Worm (Caenorhabditis elegans): ENCODE data around the gene B0024.13.
A peak's percentile ranks its signal among the peaks of the same experiment; 100 is the strongest.

The B0024.13 gene

DNA sequence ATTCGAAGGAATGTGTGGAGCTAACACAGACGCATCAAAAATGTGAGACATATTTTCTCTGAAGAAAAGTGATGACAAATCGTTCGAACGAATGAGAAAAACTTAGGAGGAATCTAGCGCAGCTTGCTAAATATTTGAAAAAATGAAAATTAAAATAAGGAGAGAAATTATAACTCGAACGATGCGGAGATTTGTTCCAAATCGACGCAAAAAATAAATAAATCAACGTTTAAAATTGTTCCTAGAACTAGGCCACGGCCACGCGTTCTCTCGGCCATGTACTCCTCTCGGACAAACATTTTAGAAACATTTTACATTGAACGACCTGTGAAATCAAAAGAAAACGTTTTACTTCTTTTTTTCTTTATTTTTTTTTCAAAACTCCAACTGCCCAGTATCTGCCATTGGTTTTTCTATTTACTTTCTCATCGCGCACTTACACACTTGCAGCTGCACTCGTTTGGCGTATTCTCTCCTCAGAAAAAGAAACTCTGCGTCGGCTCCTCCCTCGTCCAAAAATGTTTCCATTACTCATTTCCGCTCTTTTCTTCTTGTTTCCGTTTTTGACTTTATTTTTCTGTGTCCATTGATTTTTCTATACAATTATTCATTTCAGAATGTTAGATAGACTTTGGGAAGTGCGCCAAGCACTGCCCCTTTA, at the start of gene B0024.13, which contains the start of gene gna-1:
TSS of gene B0024.13 (plus strand) at position 611 of the 661 bp plus-strand sequence.
TSS of gene gna-1 (minus strand) at position 51 of the 661 bp plus-strand sequence.
- peak; percentile 58 for TF ChIP-seq attf-5 (GFP tag; optimal IDR thresholded peaks at IDR 0.05)
- TF ChIP-seq attf-3 (GFP tag; conservative IDR thresholded peaks at IDR 0.05) = no peak
- no peak for TF ChIP-seq ceh-79 (tag; optimal IDR thresholded peaks at IDR 0.05)
- TF ChIP-seq pbrm-1 (GFP tag; IDR thresholded peaks at IDR 0.05) = 0 out of 2 replicates have a peak, but pooled peaks have one; percentile 26
- peak; percentile 24; the same call in 1 of the 2 replicates for TF ChIP-seq madf-8 (GFP tag; conservative IDR thresholded peaks at IDR 0.05)
- TF ChIP-seq rcor-1 (GFP tag; IDR thresholded peaks at IDR 0.05) = peak; percentile 50; the same call in 1 of the 2 replicates
- TF ChIP-seq snpc-3.4 (tag; optimal IDR thresholded peaks at IDR 0.05) = peak; percentile 30
- TF ChIP-seq bed-2 (GFP tag; IDR thresholded peaks at IDR 0.05) = peak; percentile 53; the same call in 1 of the 2 replicates
- peak; percentile 58 for TF ChIP-seq madf-6 (GFP tag; IDR thresholded peaks at IDR 0.05)
- peak; percentile 20 for TF ChIP-seq tbp1 (GFP tag; optimal IDR thresholded peaks at IDR 0.05)
- peak; percentile 31; the same call in 1 of the 2 replicates for TF ChIP-seq D2030.7 (GFP tag; IDR thresholded peaks at IDR 0.05)
- no peak for TF ChIP-seq athp-1 (tag; optimal IDR thresholded peaks at IDR 0.05)
- 0 out of 2 replicates have a peak, but pooled peaks have one; percentile 46 for TF ChIP-seq K11D2.4 (GFP tag; IDR thresholded peaks at IDR 0.05)
- no peak for TF ChIP-seq hlh-26 (GFP tag; conservative IDR thresholded peaks at IDR 0.05)
- peak; percentile 24 for TF ChIP-seq lsl-1 (GFP tag; optimal IDR thresholded peaks at IDR 0.05)
- TF ChIP-seq let-607 (tag; optimal IDR thresholded peaks at IDR 0.05) = peak in 1 of 2 experiments; percentile 45
- no peak for TF ChIP-seq F55B11.4 (tag; optimal IDR thresholded peaks at IDR 0.05; ENCODE audit: borderline replicate concordance, insufficient read depth)
- peak; percentile 26 for TF ChIP-seq ztf-18 (tag; optimal IDR thresholded peaks at IDR 0.05)
- TF ChIP-seq lir-1 (GFP tag; conservative IDR thresholded peaks at IDR 0.05) = peak; percentile 56; the same call in 1 of the 2 replicates
- peak; percentile 36 for TF ChIP-seq ceh-27 (GFP tag; optimal IDR thresholded peaks at IDR 0.05)
- no peak for TF ChIP-seq ztf-6 (GFP tag; IDR thresholded peaks at IDR 0.05)
- TF ChIP-seq ztf-28 (GFP tag; IDR thresholded peaks at IDR 0.05) = no peak
- no peak for TF ChIP-seq F57C9.4 (tag; optimal IDR thresholded peaks at IDR 0.05)
- TF ChIP-seq mcd-1 (GFP tag; IDR thresholded peaks at IDR 0.05) = peak; percentile 47
- TF ChIP-seq ceh-91 (GFP tag; IDR thresholded peaks at IDR 0.05) = peak; percentile 51; the same call in 1 of the 2 replicates
- peak; percentile 27 for TF ChIP-seq madf-10 (tag; optimal IDR thresholded peaks at IDR 0.05)
- no peak for TF ChIP-seq T26A5.8 (tag; optimal IDR thresholded peaks at IDR 0.05)
- TF ChIP-seq tbx-9 (tag; optimal IDR thresholded peaks at IDR 0.05; ENCODE audit: borderline replicate concordance) = no peak
- peak; percentile 47 for TF ChIP-seq unc-130 (GFP tag; optimal IDR thresholded peaks at IDR 0.05)
- no peak for TF ChIP-seq snpc-4 (GFP tag; optimal IDR thresholded peaks at IDR 0.05)
- peak in 2 of 4 experiments; percentile 10 to 39 for TF ChIP-seq snpc-4 (tag; optimal IDR thresholded peaks at IDR 0.05)
- no peak for TF ChIP-seq sea-2 (GFP tag; IDR thresholded peaks at IDR 0.05)
- 0 out of 2 replicates have a peak, but pooled peaks have one; percentile 9 for TF ChIP-seq hmg-1.2 (GFP tag; IDR thresholded peaks at IDR 0.05)
- no peak for TF ChIP-seq egl-18 (GFP tag; IDR thresholded peaks at IDR 0.05)
- TF ChIP-seq mes-4 (tag; optimal IDR thresholded peaks at IDR 0.05) = no peak
- TF ChIP-seq F37B4.10 (GFP tag; IDR thresholded peaks at IDR 0.05) = no peak
- TF ChIP-seq ekl-4 (GFP tag; IDR thresholded peaks at IDR 0.05) = no peak
- peak; percentile 70; the same call in 1 of the 2 replicates for TF ChIP-seq ceh-40 (GFP tag; IDR thresholded peaks at IDR 0.05)
- TF ChIP-seq ZK185.1 (tag; optimal IDR thresholded peaks at IDR 0.05; ENCODE audit: poor library complexity, severe bottlenecking) = peak; percentile 77
- TF ChIP-seq ccch-3 (GFP tag; optimal IDR thresholded peaks at IDR 0.05) = peak; percentile 24
- 0 out of 2 replicates have a peak, but pooled peaks have one; percentile 62 for TF ChIP-seq hmg-20 (GFP tag; IDR thresholded peaks at IDR 0.05)
- peak; percentile 19 for TF ChIP-seq tlf-1 (GFP tag; optimal IDR thresholded peaks at IDR 0.05)
- TF ChIP-seq dox-1 (GFP tag; IDR thresholded peaks at IDR 0.05) = peak; percentile 46
- TF ChIP-seq lin-54 (GFP tag; optimal IDR thresholded peaks at IDR 0.05) = peak; percentile 46
- no peak for TF ChIP-seq hlh-12 (tag; optimal IDR thresholded peaks at IDR 0.05)
- TF ChIP-seq F22D6.2 (tag; optimal IDR thresholded peaks at IDR 0.05) = no peak
- TF ChIP-seq nhr-120 (GFP tag; IDR thresholded peaks at IDR 0.05) = no peak
